Fruit fly (Drosophila melanogaster) whole organism, embryonic: ENCODE results near the gene CG9582.

Experiments
- CG32532 ChIP-seq: fragments of 200-800 bp; sonication (Bioruptor generic); IDR thresholded peaks from 2 replicates; pipeline ENCODE4 v1.3.6; 2022; ENCODE audit warnings: missing biosample characterization, missing genetic modification characterization
- GATAe ChIP-seq: fragments of 200-800 bp; sonication (Bioruptor generic); conservative IDR thresholded peaks from 2 replicates; pipeline ENCODE4 v1.3.6; 2022; ENCODE audit warnings: missing biosample characterization, missing genetic modification characterization
- Oaz ChIP-seq: fragments of 200-800 bp; sonication (Bioruptor generic); IDR thresholded peaks from 2 replicates; pipeline ENCODE4 v1.3.6; 2022; ENCODE audit warnings: missing biosample characterization, missing genetic modification characterization
- bab2 ChIP-seq: fragments of 200-800 bp; sonication (Bioruptor generic); optimal IDR thresholded peaks from 2 replicates; lab custom pipeline; 2016; ENCODE audit warnings: missing biosample characterization, missing genetic modification characterization
- bcd ChIP-seq: fragments of 200-800 bp; sonication (Bioruptor generic); optimal IDR thresholded peaks from 2 replicates; lab custom pipeline; 2017; ENCODE audit warnings: missing biosample characterization, mild to moderate bottlenecking, missing genetic modification characterization
- bowl ChIP-seq: fragments of 200-800 bp; sonication (Bioruptor generic); IDR thresholded peaks from 2 replicates; pipeline ENCODE4 v1.3.6; 2022; ENCODE audit warnings: missing biosample characterization, missing genetic modification characterization
- chif ChIP-seq, 2 experiments: fragments of 200-800 bp; sonication (Bioruptor generic); optimal IDR thresholded peaks; 3 replicates each; lab custom pipeline; 2016; ENCODE audit warnings: missing biosample characterization in 2 of 2, missing genetic modification characterization in 2 of 2
- esg ChIP-seq: fragments of 200-800 bp; sonication (Bioruptor generic); conservative IDR thresholded peaks from 2 replicates; pipeline ENCODE4 v1.3.6; 2022; ENCODE audit warnings: missing biosample characterization, missing genetic modification characterization
- fd64A ChIP-seq: fragments of 200-800 bp; sonication (Bioruptor generic); optimal IDR thresholded peaks from 3 replicates; lab custom pipeline; 2018; ENCODE audit warnings: missing biosample characterization, mild to moderate bottlenecking, missing genetic modification characterization
- maf-S ChIP-seq: fragments of 200-800 bp; sonication (Bioruptor generic); optimal IDR thresholded peaks from 2 replicates; lab custom pipeline; 2016; ENCODE audit warnings: missing biosample characterization, missing genetic modification characterization
- phol ChIP-seq: fragments of 200-800 bp; sonication (Bioruptor generic); optimal IDR thresholded peaks from 3 replicates; lab custom pipeline; 2018; ENCODE audit warnings: missing biosample characterization, mild to moderate bottlenecking, missing genetic modification characterization, moderate library complexity
- zen2 ChIP-seq: fragments of 200-800 bp; sonication (Bioruptor generic); IDR thresholded peaks from 3 replicates; pipeline ENCODE4 v1.3.6; 2022; ENCODE audit warnings: missing biosample characterization, missing genetic modification characterization; ENCODE audit not compliant: partially characterized antibody

dm6 chr2L:8998237-8998636 lies 33.4 kb downstream of the CG9582 start, which contains the start of gene Try29F:
- no peak for TF ChIP-seq bowl
- no peak for TF ChIP-seq bcd (GFP tag; lab: Kevin White, UChicago)
- no peak for TF ChIP-seq GATAe (GFP tag; lab: Robert Waterston, UW)
- TF ChIP-seq Oaz: no peak
- TF ChIP-seq fd64A (GFP tag; lab: Kevin White, UChicago): no peak
- no peak for TF ChIP-seq bab2
- no peak for TF ChIP-seq zen2 (GFP tag; lab: Robert Waterston, UW)
- TF ChIP-seq CG32532 (GFP tag; lab: Robert Waterston, UW): no peak
- no peak for TF ChIP-seq chif (GFP tag; optimal IDR thresholded peaks at IDR 0.05; lab: Kevin White, UChicago)
- TF ChIP-seq maf-S: no peak
- TF ChIP-seq phol (tag; lab: Kevin White, UChicago): no peak
- no peak for TF ChIP-seq esg
